Fruit fly (Drosophila melanogaster) whole organism, pupa: ENCODE results near the gene Cenp-C.

Experiments used
- CG10348 ChIP-seq: fragments of 200-800 bp; sonication (Bioruptor generic); IDR thresholded peaks from 2 replicates; pipeline ENCODE4 v1.3.6; 2022; ENCODE audit warnings: missing biosample characterization, missing genetic modification characterization
- CG12605 ChIP-seq: fragments of 200-800 bp; sonication (Bioruptor generic); IDR thresholded peaks from 2 replicates; pipeline ENCODE4 v1.3.6; 2022; ENCODE audit warnings: missing biosample characterization, missing genetic modification characterization
- CG13204 ChIP-seq: fragments of 200-800 bp; sonication (Bioruptor generic); optimal IDR thresholded peaks from 2 replicates; lab custom pipeline; 2018; ENCODE audit warnings: missing biosample characterization, mild to moderate bottlenecking, missing genetic modification characterization, moderate library complexity
- CG14655 ChIP-seq: fragments of 200-800 bp; sonication (Bioruptor generic); optimal IDR thresholded peaks from 3 replicates; lab custom pipeline; 2017; ENCODE audit warnings: mild to moderate bottlenecking, missing biosample characterization, missing genetic modification reagents, missing genetic modification characterization
- CG15710 ChIP-seq: fragments of 200-800 bp; sonication (Bioruptor generic); optimal IDR thresholded peaks from 2 replicates; lab custom pipeline; 2018; ENCODE audit warnings: missing biosample characterization, mild to moderate bottlenecking, missing genetic modification characterization, moderate library complexity
- CG17806 ChIP-seq: fragments of 200-800 bp; sonication (Bioruptor generic); optimal IDR thresholded peaks from 2 replicates; lab custom pipeline; 2018; ENCODE audit warnings: missing biosample characterization, mild to moderate bottlenecking, missing genetic modification characterization, moderate library complexity
- CG32121 ChIP-seq: fragments of 200-800 bp; sonication (Bioruptor generic); IDR thresholded peaks from 2 replicates; pipeline ENCODE4 v1.3.6; 2022; ENCODE audit warnings: missing biosample characterization, missing genetic modification characterization
- CG34367 ChIP-seq: fragments of 200-800 bp; sonication (Bioruptor generic); optimal IDR thresholded peaks from 2 replicates; lab custom pipeline; 2018; ENCODE audit warnings: missing biosample characterization, mild to moderate bottlenecking, missing genetic modification characterization
- CG4496 ChIP-seq: fragments of 200-800 bp; sonication (Bioruptor generic); IDR thresholded peaks from 3 replicates; pipeline ENCODE4 v1.3.6; 2022; ENCODE audit warnings: missing biosample characterization, missing genetic modification characterization
- CG8159 ChIP-seq: fragments of 200-800 bp; sonication (Bioruptor generic); optimal IDR thresholded peaks from 3 replicates; lab custom pipeline; 2018; ENCODE audit warnings: missing biosample characterization, mild to moderate bottlenecking, missing genetic modification characterization, moderate library complexity
- CG8301 ChIP-seq: fragments of 200-800 bp; sonication (Bioruptor generic); optimal IDR thresholded peaks from 2 replicates; lab custom pipeline; 2018; ENCODE audit warnings: missing biosample characterization, mild to moderate bottlenecking, missing genetic modification characterization
- CG9948 ChIP-seq: fragments of 200-800 bp; sonication (Bioruptor generic); optimal IDR thresholded peaks from 2 replicates; lab custom pipeline; 2018; ENCODE audit warnings: missing biosample characterization, mild to moderate bottlenecking, missing genetic modification characterization, moderate library complexity
- D1 ChIP-seq: fragments of 200-800 bp; sonication (Bioruptor generic); optimal IDR thresholded peaks from 2 replicates; lab custom pipeline; 2018; ENCODE audit warnings: missing biosample characterization, mild to moderate bottlenecking, missing genetic modification characterization, moderate library complexity
- EcR ChIP-seq: fragments of 200-800 bp; sonication (Bioruptor generic); optimal IDR thresholded peaks from 3 replicates; lab custom pipeline; 2019; ENCODE audit warnings: missing biosample characterization, missing genetic modification characterization, mild to moderate bottlenecking, moderate library complexity, missing genetic modification reagents
- Ets98B ChIP-seq: fragments of 200-800 bp; sonication (Bioruptor generic); IDR thresholded peaks from 2 replicates; pipeline ENCODE4 v1.3.6; 2022; ENCODE audit warnings: missing biosample characterization, missing genetic modification characterization
- Pif1A ChIP-seq: fragments of 200-800 bp; sonication (Bioruptor generic); optimal IDR thresholded peaks from 3 replicates; lab custom pipeline; 2016; ENCODE audit warnings: missing biosample characterization, missing genetic modification characterization
- Pif1B ChIP-seq: fragments of 200-800 bp; sonication (Bioruptor generic); optimal IDR thresholded peaks from 3 replicates; lab custom pipeline; 2016; ENCODE audit warnings: missing biosample characterization, missing genetic modification characterization
- Snoo ChIP-seq: fragments of 200-800 bp; sonication (Bioruptor generic); optimal IDR thresholded peaks from 3 replicates; lab custom pipeline; 2017; ENCODE audit warnings: missing biosample characterization, mild to moderate bottlenecking, missing genetic modification characterization, inconsistent platforms
- fd96Ca ChIP-seq: fragments of 200-800 bp; sonication (Bioruptor generic); IDR thresholded peaks from 3 replicates; pipeline ENCODE4 v1.3.6; 2022; ENCODE audit warnings: missing biosample characterization, missing genetic modification characterization
- gl ChIP-seq: fragments of 200-800 bp; sonication (Bioruptor generic); optimal IDR thresholded peaks from 2 replicates; lab custom pipeline; 2018; ENCODE audit warnings: missing biosample characterization, mild to moderate bottlenecking, missing genetic modification characterization
- rn ChIP-seq: fragments of 200-800 bp; sonication (Bioruptor generic); IDR thresholded peaks from 2 replicates; pipeline ENCODE4 v1.3.6; 2022; ENCODE audit warnings: missing biosample characterization, missing genetic modification characterization

The Cenp-C gene

dm6 chr3R:8563774-8564173, at the start of gene Cenp-C:
TSS of gene Cenp-C (plus strand) at chr3R:8564105.
- TF ChIP-seq EcR (GFP tag; lab: Kevin White, UChicago) (no peak), CG8159 (tag; lab: Kevin White, UChicago) (no peak), D1 (tag; lab: Kevin White, UChicago) (no peak), rn (GFP tag; lab: Robert Waterston, UW) (no peak), gl (no peak), Pif1B (GFP tag; lab: Kevin White, UChicago) (no peak), fd96Ca (GFP tag; lab: Robert Waterston, UW) (no peak), CG32121 (GFP tag; lab: Robert Waterston, UW) (no peak), Ets98B (no peak), CG15710 (tag; lab: Kevin White, UChicago) (no peak)

dm6 chr3R:8517752-8518185, 46.1 kb upstream of the Cenp-C start, which contains the start of gene CG11737:
TSS of gene CG11737 (plus strand) at chr3R:8517868.
- TF ChIP-seq CG8301 (tag; lab: Kevin White, UChicago): no peak
- no peak for TF ChIP-seq Snoo (tag; lab: Kevin White, UChicago)
- no peak for TF ChIP-seq CG10348 (GFP tag; lab: Robert Waterston, UW)
- no peak for TF ChIP-seq D1 (tag; lab: Kevin White, UChicago)
- TF ChIP-seq CG4496 (GFP tag; lab: Robert Waterston, UW): peak; percentile 70; the same call in 1 of the 3 replicates
- peak; percentile 12 for TF ChIP-seq CG34367
- TF ChIP-seq fd96Ca (GFP tag; lab: Robert Waterston, UW): peak; percentile 33; the same call in 1 of the 3 replicates
- TF ChIP-seq CG13204 (GFP tag; lab: Kevin White, UChicago): peak; percentile 50
- no peak for TF ChIP-seq CG32121 (GFP tag; lab: Robert Waterston, UW)
- TF ChIP-seq CG12605: peak; percentile 77
- no peak for TF ChIP-seq Ets98B
- TF ChIP-seq CG15710 (tag; lab: Kevin White, UChicago): no peak
- no peak for TF ChIP-seq Pif1B (GFP tag; lab: Kevin White, UChicago)
- TF ChIP-seq CG14655: peak; percentile 32
- TF ChIP-seq CG9948: no peak
- no peak for TF ChIP-seq Pif1A (GFP tag; lab: Kevin White, UChicago)
- no peak for TF ChIP-seq rn (GFP tag; lab: Robert Waterston, UW)
- peak; percentile 37 for TF ChIP-seq gl
- TF ChIP-seq EcR (GFP tag; lab: Kevin White, UChicago): no peak
- peak; percentile 27 for TF ChIP-seq CG8159 (tag; lab: Kevin White, UChicago)
- TF ChIP-seq CG17806 (tag; lab: Kevin White, UChicago): no peak

- no peak for TF ChIP-seq D1 (tag; lab: Kevin White, UChicago)
- TF ChIP-seq Pif1B (GFP tag; lab: Kevin White, UChicago): no peak
- TF ChIP-seq CG13204 (GFP tag; lab: Kevin White, UChicago): no peak
- TF ChIP-seq CG34367: no peak
- no peak for TF ChIP-seq CG15710 (tag; lab: Kevin White, UChicago)
- TF ChIP-seq CG9948: no peak
- TF ChIP-seq CG12605: no peak
- no peak for TF ChIP-seq EcR (GFP tag; lab: Kevin White, UChicago)
- TF ChIP-seq CG8301 (tag; lab: Kevin White, UChicago): no peak
- no peak for TF ChIP-seq Ets98B
- TF ChIP-seq Snoo (tag; lab: Kevin White, UChicago): no peak
- TF ChIP-seq CG17806 (tag; lab: Kevin White, UChicago): no peak
- TF ChIP-seq Pif1A (GFP tag; lab: Kevin White, UChicago): no peak
These were observed 45.2 kb upstream of the Cenp-C start for dm6 chr3R:8518565-8519154.

- TF ChIP-seq gl (no peak), Pif1B (GFP tag; lab: Kevin White, UChicago) (no peak), CG32121 (GFP tag; lab: Robert Waterston, UW) (no peak), CG15710 (tag; lab: Kevin White, UChicago) (no peak), Pif1A (GFP tag; lab: Kevin White, UChicago) (no peak), CG10348 (GFP tag; lab: Robert Waterston, UW) (no peak), Snoo (tag; lab: Kevin White, UChicago) (no peak), rn (GFP tag; lab: Robert Waterston, UW) (no peak)
- TF ChIP-seq, all 21 proteins: peak for 0
These were observed 44.7 kb upstream of the Cenp-C start for dm6 chr3R:8519157-8519556.

dm6 chr3R:8520809-8521208, 43.1 kb upstream of the Cenp-C start:
- TF ChIP-seq CG15710 (tag; lab: Kevin White, UChicago) (no peak), CG32121 (GFP tag; lab: Robert Waterston, UW) (no peak), Pif1B (GFP tag; lab: Kevin White, UChicago) (no peak), rn (GFP tag; lab: Robert Waterston, UW) (no peak), Pif1A (GFP tag; lab: Kevin White, UChicago) (no peak), Snoo (tag; lab: Kevin White, UChicago) (no peak), D1 (tag; lab: Kevin White, UChicago) (no peak), CG14655 (no peak), CG10348 (GFP tag; lab: Robert Waterston, UW) (no peak), CG13204 (GFP tag; lab: Kevin White, UChicago) (no peak), CG34367 (no peak), gl (no peak), Ets98B (no peak), EcR (GFP tag; lab: Kevin White, UChicago) (no peak)
- TF ChIP-seq, all 21 proteins: peak for 0

- TF ChIP-seq gl: no peak
- no peak for TF ChIP-seq CG14655
These were observed 42.4 kb upstream of the Cenp-C start, which contains the start of gene CG31454 for dm6 chr3R:8521499-8521898. TSS of gene CG31454 (plus strand) at chr3R:8521658.
